Fruit fly (Drosophila melanogaster): ENCODE data around the gene CG46465.

- no peak for TF ChIP-seq CG8478 (optimal IDR thresholded peaks at IDR 0.05)
- no peak for TF ChIP-seq CTCF (optimal IDR thresholded peaks at IDR 0.05)
Observed at dm6 chr2L:18980982-18981381, 11.3 kb upstream of the CG46465 start.

All from S2 (cell line).